Fruit fly (Drosophila melanogaster): ENCODE data around the gene CG14131.

DNA sequence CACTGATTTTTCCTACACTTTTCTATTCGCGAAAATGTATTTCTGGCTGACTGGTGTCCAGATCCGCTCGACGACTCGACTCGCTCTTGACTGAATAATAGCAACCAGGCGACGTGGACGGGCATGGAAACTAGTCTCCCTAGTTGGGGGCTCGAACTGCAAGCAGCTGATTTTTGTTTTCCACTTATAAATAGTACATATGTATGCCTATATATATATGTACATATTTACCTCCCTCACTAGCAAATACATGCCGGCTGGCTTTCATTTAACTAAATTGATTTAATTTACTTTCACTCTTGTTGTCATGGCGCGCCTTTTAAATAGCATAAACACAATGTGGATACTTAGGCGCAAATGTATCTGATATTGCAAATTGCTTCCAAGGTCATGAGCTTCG, 23.9 kb downstream of the CG14131 start, which contains the start of gene Gcat:
- TF ChIP-seq usp (GFP tag; optimal IDR thresholded peaks at IDR 0.05) (no peak), psq (optimal IDR thresholded peaks at IDR 0.05) (no peak), EcR (GFP tag; optimal IDR thresholded peaks at IDR 0.05) (no peak), CG8478 (optimal IDR thresholded peaks at IDR 0.05) (no peak), pan (optimal IDR thresholded peaks at IDR 0.05) (no peak), Dll (optimal IDR thresholded peaks at IDR 0.05) (no peak)
